Fruit fly (Drosophila melanogaster) whole organism, embryonic: ENCODE measurements around the gene Ets97D.

ENCODE experiments used
- Ada2b ChIP-seq: fragments of 200-800 bp; sonication (Bioruptor generic); IDR thresholded peaks from 2 replicates; pipeline ENCODE4 v1.3.6; 2022; ENCODE audit warnings: missing biosample characterization, missing genetic modification characterization
- Awh ChIP-seq: fragments of 200-800 bp; sonication (Bioruptor generic); IDR thresholded peaks from 2 replicates; pipeline ENCODE4, ENCODE4 v1.3.6; 2022; ENCODE audit warnings: missing biosample characterization, missing genetic modification characterization
- Bgb ChIP-seq: fragments of 200-800 bp; sonication (Bioruptor generic); IDR thresholded peaks from 2 replicates; pipeline ENCODE4 v1.3.6; 2022; ENCODE audit warnings: missing biosample characterization, missing genetic modification characterization; ENCODE audit not compliant: partially characterized antibody
- CG10147 ChIP-seq: fragments of 200-800 bp; sonication (Bioruptor generic); optimal IDR thresholded peaks from 2 replicates; lab custom pipeline; 2019; ENCODE audit warnings: missing biosample characterization, mild to moderate bottlenecking, missing genetic modification characterization, moderate library complexity
- CG10321 ChIP-seq: fragments of 200-800 bp; sonication (Bioruptor generic); IDR thresholded peaks from 2 replicates; pipeline ENCODE4 v1.3.6; 2022; ENCODE audit warnings: missing biosample characterization, missing genetic modification characterization
- CG10431 ChIP-seq: fragments of 200-800 bp; sonication (Bioruptor generic); optimal IDR thresholded peaks from 3 replicates; lab custom pipeline; 2018; ENCODE audit warnings: missing biosample characterization, mild to moderate bottlenecking, missing genetic modification characterization
- CG12391 ChIP-seq: fragments of 200-800 bp; sonication (Bioruptor generic); optimal IDR thresholded peaks from 3 replicates; lab custom pipeline; 2018; ENCODE audit warnings: missing biosample characterization, mild to moderate bottlenecking, missing genetic modification characterization, moderate library complexity
- CG12942 ChIP-seq: fragments of 200-800 bp; sonication (Bioruptor generic); optimal IDR thresholded peaks from 3 replicates; lab custom pipeline; 2016; ENCODE audit warnings: missing biosample characterization, missing genetic modification characterization
- CG15696 ChIP-seq: fragments of 200-800 bp; sonication (Bioruptor generic); optimal IDR thresholded peaks from 2 replicates; lab custom pipeline; 2019; ENCODE audit warnings: missing biosample characterization, mild to moderate bottlenecking, missing genetic modification characterization, moderate library complexity
- CG16779 ChIP-seq: fragments of 200-800 bp; sonication (Bioruptor generic); IDR thresholded peaks from 2 replicates; pipeline ENCODE4 v1.3.6; 2022; ENCODE audit warnings: missing biosample characterization, missing genetic modification characterization
- CG16863 ChIP-seq: fragments of 200-800 bp; sonication (Bioruptor generic); optimal IDR thresholded peaks from 3 replicates; lab custom pipeline; 2016; ENCODE audit warnings: missing biosample characterization, missing genetic modification characterization
- CG17385 ChIP-seq: fragments of 200-800 bp; sonication (Bioruptor generic); optimal IDR thresholded peaks from 3 replicates; lab custom pipeline; 2018; ENCODE audit warnings: missing biosample characterization, mild to moderate bottlenecking, missing genetic modification characterization
- CG17612 ChIP-seq: fragments of 200-800 bp; sonication (Bioruptor generic); IDR thresholded peaks from 2 replicates; pipeline ENCODE4 v1.3.6; 2022; ENCODE audit warnings: missing biosample characterization, missing genetic modification characterization
- CG18599 ChIP-seq: fragments of 200-800 bp; sonication (Bioruptor generic); optimal IDR thresholded peaks from 3 replicates; lab custom pipeline; 2017; ENCODE audit warnings: missing biosample characterization, missing genetic modification characterization, mild to moderate bottlenecking, moderate library complexity, missing genetic modification reagents
- CG2875 ChIP-seq: fragments of 200-800 bp; sonication (Bioruptor generic); optimal IDR thresholded peaks from 2 replicates; lab custom pipeline; 2017; ENCODE audit warnings: missing biosample characterization, mild to moderate bottlenecking, missing genetic modification characterization, missing genetic modification reagents
- CG2889 ChIP-seq: fragments of 200-800 bp; sonication (Bioruptor generic); IDR thresholded peaks from 3 replicates; pipeline ENCODE4 v1.3.6; 2022; ENCODE audit warnings: missing biosample characterization, missing genetic modification characterization
- CG30403 ChIP-seq: fragments of 200-800 bp; sonication (Bioruptor generic); optimal IDR thresholded peaks from 3 replicates; lab custom pipeline; 2016; ENCODE audit warnings: missing biosample characterization, missing genetic modification characterization
- CG30431 ChIP-seq: fragments of 200-800 bp; sonication (Bioruptor generic); optimal IDR thresholded peaks from 2 replicates; lab custom pipeline; 2017; ENCODE audit warnings: missing biosample characterization, missing genetic modification characterization
- CG31365 ChIP-seq: fragments of 200-800 bp; sonication (Bioruptor generic); optimal IDR thresholded peaks from 2 replicates; lab custom pipeline; 2018; ENCODE audit warnings: missing biosample characterization, mild to moderate bottlenecking, missing genetic modification characterization
- CG4404 ChIP-seq: fragments of 200-800 bp; sonication (Bioruptor generic); IDR thresholded peaks from 2 replicates; pipeline ENCODE4 v1.3.6; 2022; ENCODE audit warnings: missing biosample characterization, missing genetic modification characterization
- CG4820 ChIP-seq: fragments of 200-800 bp; sonication (Bioruptor generic); optimal IDR thresholded peaks from 3 replicates; lab custom pipeline; 2016; ENCODE audit warnings: missing biosample characterization, missing genetic modification characterization
- CG7372 ChIP-seq: fragments of 200-800 bp; sonication (Bioruptor generic); IDR thresholded peaks from 2 replicates; pipeline ENCODE4 v1.3.6; 2022; ENCODE audit warnings: missing biosample characterization, missing genetic modification characterization
- CG7745 ChIP-seq: fragments of 200-800 bp; sonication (Bioruptor generic); optimal IDR thresholded peaks from 2 replicates; lab custom pipeline; 2018; ENCODE audit warnings: missing biosample characterization, mild to moderate bottlenecking, missing genetic modification characterization, moderate library complexity
- CG7928 ChIP-seq: fragments of 200-800 bp; sonication (Bioruptor generic); optimal IDR thresholded peaks from 2 replicates; lab custom pipeline; 2017; ENCODE audit warnings: missing biosample characterization, mild to moderate bottlenecking, missing genetic modification characterization
- Deaf1 ChIP-seq: fragments of 200-800 bp; optimal IDR thresholded peaks from 3 replicates; lab custom pipeline; 2019; ENCODE audit warnings: missing biosample characterization, mild to moderate bottlenecking, missing genetic modification characterization, moderate library complexity
- Dfd ChIP-seq, 2 experiments: fragments of >200 bp; optimal IDR thresholded peaks; 2 replicates each; lab custom pipeline; 2017; ENCODE audit warnings: missing biosample characterization in 2 of 2, missing genetic modification characterization in 2 of 2
- Dll ChIP-seq: fragments of 200-800 bp; sonication (Bioruptor generic); IDR thresholded peaks from 4 replicates; pipeline ENCODE4 v1.3.6; 2022; ENCODE audit warnings: missing biosample characterization, missing genetic modification characterization; ENCODE audit not compliant: partially characterized antibody
- Doc2 ChIP-seq: fragments of 200-800 bp; sonication (Bioruptor generic); IDR thresholded peaks from 2 replicates; pipeline ENCODE4 v1.3.6; 2022; ENCODE audit warnings: missing biosample characterization, missing genetic modification characterization
- Kr ChIP-seq: fragments of 200-800 bp; sonication (Bioruptor generic); optimal IDR thresholded peaks from 2 replicates; lab custom pipeline; 2017; ENCODE audit warnings: missing biosample characterization, mild to moderate bottlenecking, missing genetic modification characterization
- Med ChIP-seq: fragments of 200-800 bp; sonication (Bioruptor generic); peaks from one replicate; lab custom pipeline; 2016; ENCODE audit warnings: missing biosample characterization, missing genetic modification characterization, mild to moderate bottlenecking, inconsistent platforms, moderate library complexity
- NFAT ChIP-seq: fragments of 200-800 bp; sonication (Bioruptor generic); IDR thresholded peaks from 2 replicates; pipeline ENCODE4 v1.3.6; 2022; ENCODE audit warnings: missing biosample characterization, missing genetic modification characterization
- NfI ChIP-seq: fragments of 200-800 bp; sonication (Bioruptor generic); optimal IDR thresholded peaks from 3 replicates; lab custom pipeline; 2018; ENCODE audit warnings: missing biosample characterization, mild to moderate bottlenecking, missing genetic modification characterization, moderate library complexity
- Poxn ChIP-seq: fragments of 200-800 bp; sonication (Bioruptor generic); IDR thresholded peaks from 2 replicates; pipeline ENCODE4 v1.3.6; 2022; ENCODE audit warnings: missing biosample characterization, missing genetic modification characterization
- amos ChIP-seq: fragments of 200-800 bp; sonication (Bioruptor generic); IDR thresholded peaks from 2 replicates; pipeline ENCODE4 v1.3.6; 2022; ENCODE audit warnings: missing biosample characterization, missing genetic modification characterization; ENCODE audit not compliant: partially characterized antibody
- aop ChIP-seq: fragments of 200-800 bp; sonication (Bioruptor generic); IDR thresholded peaks from 2 replicates; pipeline ENCODE4 v1.3.6; 2022; ENCODE audit warnings: missing biosample characterization, missing genetic modification characterization
- esg ChIP-seq: fragments of 200-800 bp; sonication (Bioruptor generic); conservative IDR thresholded peaks from 2 replicates; pipeline ENCODE4 v1.3.6; 2022; ENCODE audit warnings: missing biosample characterization, missing genetic modification characterization
- fru ChIP-seq: fragments of >200 bp; optimal IDR thresholded peaks from 2 replicates; lab custom pipeline; 2017
- nerfin-2 ChIP-seq: fragments of 200-800 bp; sonication (Bioruptor generic); IDR thresholded peaks from 2 replicates; pipeline ENCODE4 v1.3.6; 2022; ENCODE audit warnings: missing biosample characterization, missing genetic modification characterization; ENCODE audit not compliant: partially characterized antibody
- onecut ChIP-seq: fragments of 200-800 bp; sonication (Bioruptor generic); IDR thresholded peaks from 2 replicates; pipeline ENCODE4 v1.3.6; 2022; ENCODE audit warnings: missing biosample characterization, missing genetic modification characterization
- otp ChIP-seq: fragments of 200-800 bp; sonication (Bioruptor generic); IDR thresholded peaks from 3 replicates; pipeline ENCODE4, ENCODE4 v1.3.6; 2022; ENCODE audit warnings: missing biosample characterization, missing genetic modification characterization
- pum ChIP-seq: fragments of 200-800 bp; sonication (Bioruptor generic); optimal IDR thresholded peaks from 2 replicates; lab custom pipeline; 2016; ENCODE audit warnings: missing biosample characterization, missing genetic modification characterization
- ranshi ChIP-seq: fragments of 200-800 bp; sonication (Bioruptor generic); IDR thresholded peaks from 2 replicates; pipeline ENCODE4 v1.3.6; 2022; ENCODE audit warnings: missing biosample characterization, missing genetic modification characterization
- salm ChIP-seq: fragments of 200-800 bp; sonication (Bioruptor generic); optimal IDR thresholded peaks from 2 replicates; lab custom pipeline; 2018; ENCODE audit warnings: missing biosample characterization, mild to moderate bottlenecking, missing genetic modification characterization
- scrt ChIP-seq: fragments of 200-800 bp; sonication (Bioruptor generic); optimal IDR thresholded peaks from 2 replicates; lab custom pipeline; 2018; ENCODE audit warnings: missing biosample characterization, mild to moderate bottlenecking, missing genetic modification characterization, moderate library complexity
- sisA ChIP-seq: fragments of 200-800 bp; sonication (Bioruptor generic); IDR thresholded peaks from 2 replicates; pipeline ENCODE4 v1.3.6; 2022; ENCODE audit warnings: missing biosample characterization, missing genetic modification characterization
- sr ChIP-seq: fragments of 200-800 bp; sonication (Bioruptor generic); IDR thresholded peaks from 3 replicates; pipeline ENCODE4 v1.3.6; 2022; ENCODE audit warnings: missing biosample characterization, missing genetic modification characterization
- stwl ChIP-seq: fragments of 200-800 bp; sonication (Bioruptor generic); optimal IDR thresholded peaks from 3 replicates; lab custom pipeline; 2018; ENCODE audit warnings: missing biosample characterization, mild to moderate bottlenecking, missing genetic modification characterization, moderate library complexity
- twi ChIP-seq: fragments of 200-800 bp; optimal IDR thresholded peaks from 2 replicates; lab custom pipeline; 2019; ENCODE audit warnings: missing biosample characterization, mild to moderate bottlenecking, missing genetic modification characterization, moderate library complexity
- vvl ChIP-seq: fragments of 200-800 bp; sonication (Bioruptor generic); IDR thresholded peaks from 2 replicates; pipeline ENCODE4 v1.3.6; 2022; ENCODE audit warnings: missing biosample characterization, missing genetic modification characterization
- zen ChIP-seq: fragments of 200-800 bp; sonication (Bioruptor generic); optimal IDR thresholded peaks from 3 replicates; lab custom pipeline; 2018; ENCODE audit warnings: missing biosample characterization, mild to moderate bottlenecking, missing genetic modification characterization, moderate library complexity
- zen2 ChIP-seq: fragments of 200-800 bp; sonication (Bioruptor generic); IDR thresholded peaks from 3 replicates; pipeline ENCODE4 v1.3.6; 2022; ENCODE audit warnings: missing biosample characterization, missing genetic modification characterization; ENCODE audit not compliant: partially characterized antibody

The Ets97D gene

DNA sequence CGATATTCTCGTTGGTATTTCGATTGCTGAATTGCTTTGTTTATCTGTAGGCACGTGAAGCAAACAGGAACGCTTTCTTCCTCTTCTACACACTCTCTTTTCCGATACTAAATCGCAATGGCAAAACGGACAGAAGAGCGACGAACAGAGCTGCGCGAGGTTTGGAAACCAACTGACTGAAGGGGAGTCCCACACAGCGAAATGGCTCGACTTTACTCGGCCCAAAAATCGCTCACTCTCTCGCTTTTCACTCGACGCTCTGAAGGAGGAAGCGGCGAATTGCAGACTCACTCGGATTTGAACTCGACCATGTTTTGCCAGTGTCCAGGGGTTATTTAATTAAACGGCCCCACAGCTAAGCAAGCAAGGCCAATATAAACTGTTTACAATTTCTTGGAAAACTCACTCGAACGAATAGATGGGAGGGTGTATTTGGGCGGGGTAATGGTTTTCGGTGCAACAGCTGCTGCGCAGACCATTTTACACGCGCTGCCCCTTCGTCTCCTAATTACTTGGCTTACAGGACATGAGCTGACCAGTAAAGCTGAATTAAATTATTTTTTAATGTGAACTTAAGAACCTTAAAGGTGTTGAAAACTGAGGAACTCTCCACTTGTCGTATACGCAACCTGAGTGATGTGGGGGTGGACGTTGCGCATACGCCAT, 45.8 kb upstream of the Ets97D start, which contains the start of gene CG6330 (continued):
- TF ChIP-seq CG2889 (GFP tag; lab: Robert Waterston, UW) = no peak
- no peak for TF ChIP-seq CG2875 (GFP tag; lab: Kevin White, UChicago)
- no peak for TF ChIP-seq CG4820
- TF ChIP-seq CG12942 (GFP tag; lab: Kevin White, UChicago) = no peak
- no peak for TF ChIP-seq Ada2b
- no peak for TF ChIP-seq ranshi
- TF ChIP-seq CG7928 = no peak
- TF ChIP-seq amos (GFP tag; lab: Robert Waterston, UW) = peak; percentile 18; the same call in 1 of the 2 replicates
- peak; percentile 38; the same call in 1 of the 2 replicates for TF ChIP-seq Bgb
- TF ChIP-seq zen2 (GFP tag; lab: Robert Waterston, UW) = peak; percentile 40; the same call in 1 of the 3 replicates
- no peak for TF ChIP-seq otp
- TF ChIP-seq Dll (GFP tag; lab: Robert Waterston, UW) = no peak
- no peak for TF ChIP-seq CG31365
- no peak for TF ChIP-seq salm (tag; lab: Kevin White, UChicago)
- no peak for TF ChIP-seq NfI
- TF ChIP-seq zen (tag; lab: Kevin White, UChicago) = no peak
- TF ChIP-seq Med (GFP tag; lab: Kevin White, UChicago) = peak; percentile 60
- no peak for TF ChIP-seq CG4404 (GFP tag; lab: Robert Waterston, UW)
- no peak for TF ChIP-seq Awh (GFP tag; lab: Robert Waterston, UW)
- no peak for TF ChIP-seq CG16779 (GFP tag; lab: Robert Waterston, UW)
- no peak for TF ChIP-seq aop (GFP tag; lab: Robert Waterston, UW)
- peak; percentile 54 for TF ChIP-seq Deaf1
- no peak for TF ChIP-seq CG10147 (GFP tag; lab: Kevin White, UChicago)
- no peak for TF ChIP-seq CG30431 (GFP tag; lab: Kevin White, UChicago)
- no peak for TF ChIP-seq CG17612 (GFP tag; lab: Robert Waterston, UW)
- TF ChIP-seq sr (GFP tag; lab: Robert Waterston, UW) = no peak
- peak; percentile 75 for TF ChIP-seq scrt
- no peak for TF ChIP-seq fru (lab: Kevin White, UChicago)
- no peak for TF ChIP-seq Poxn (GFP tag; lab: Robert Waterston, UW)
- no peak for TF ChIP-seq Doc2 (GFP tag; lab: Robert Waterston, UW)
- TF ChIP-seq CG7745 (tag; lab: Kevin White, UChicago) = no peak
- no peak for TF ChIP-seq esg (GFP tag; lab: Robert Waterston, UW)
- no peak for TF ChIP-seq sisA
- TF ChIP-seq CG12391 (tag; lab: Kevin White, UChicago) = no peak
- TF ChIP-seq CG17385 (GFP tag; lab: Kevin White, UChicago) = peak; percentile 26
- TF ChIP-seq nerfin-2 (GFP tag; lab: Robert Waterston, UW) = no peak
- no peak for TF ChIP-seq twi (tag; lab: Kevin White, UChicago)
- TF ChIP-seq NFAT (GFP tag; lab: Robert Waterston, UW) = no peak
- TF ChIP-seq stwl (tag; lab: Kevin White, UChicago) = no peak
- no peak for TF ChIP-seq CG30403 (GFP tag; lab: Kevin White, UChicago)
- TF ChIP-seq CG10431 = no peak
- no peak for TF ChIP-seq vvl (GFP tag; lab: Robert Waterston, UW)
- TF ChIP-seq pum (GFP tag; lab: Kevin White, UChicago) = no peak
- TF ChIP-seq CG18599 = peak; percentile 25
- peak; percentile 49; the same call in 1 of the 2 replicates for TF ChIP-seq onecut
- TF ChIP-seq CG10321 (GFP tag; lab: Robert Waterston, UW) = no peak
- peak; percentile 87 for TF ChIP-seq CG7372 (GFP tag; lab: Robert Waterston, UW)
- no peak for TF ChIP-seq CG15696 (tag; lab: Kevin White, UChicago)
- TF ChIP-seq Dfd (GFP tag; optimal IDR thresholded peaks at IDR 0.05; lab: Kevin White, UChicago) = no peak
- no peak for TF ChIP-seq CG16863
- no peak for TF ChIP-seq Kr (GFP tag; lab: Kevin White, UChicago)
